Worm (Caenorhabditis elegans) whole organism, L2 larva: ENCODE results near the gene F37C12.14.

Source experiments
- elt-3 ChIP-seq: sonication (generic microtip); optimal IDR thresholded peaks from 2 replicates; lab custom pipeline; 2017; ENCODE audit warnings: missing biosample characterization, missing genetic modification characterization
- lin-39 ChIP-seq: fragments of 150-350 bp; optimal IDR thresholded peaks from 2 replicates; lab custom pipeline; 2014; ENCODE audit warnings: missing biosample characterization, missing genetic modification reagents, missing genetic modification characterization
- nhr-11 ChIP-seq: fragments of 150-350 bp; optimal IDR thresholded peaks from 2 replicates; lab custom pipeline; 2014; ENCODE audit warnings: missing biosample characterization, missing genetic modification characterization
- nhr-21 ChIP-seq: fragments of 150-350 bp; optimal IDR thresholded peaks from 2 replicates; lab custom pipeline; 2014; ENCODE audit warnings: missing biosample characterization, missing genetic modification characterization
- nhr-23 ChIP-seq: fragments of 150-350 bp; optimal IDR thresholded peaks from 2 replicates; lab custom pipeline; 2014; ENCODE audit warnings: missing biosample characterization, missing genetic modification reagents, missing genetic modification characterization
- nhr-237 ChIP-seq: fragments of 150-350 bp; optimal IDR thresholded peaks from 2 replicates; lab custom pipeline; 2014; ENCODE audit warnings: missing biosample characterization, missing genetic modification characterization
- nhr-77 ChIP-seq: fragments of 150-350 bp; optimal IDR thresholded peaks from 2 replicates; lab custom pipeline; 2014; ENCODE audit warnings: missing biosample characterization, missing genetic modification characterization
- snpc-4 ChIP-seq: fragments of 150-350 bp; optimal IDR thresholded peaks from 2 replicates; lab custom pipeline; 2014; ENCODE audit warnings: missing biosample characterization, missing genetic modification characterization
- zag-1 ChIP-seq: fragments of 150-350 bp; optimal IDR thresholded peaks from 2 replicates; lab custom pipeline; 2014; ENCODE audit warnings: missing biosample characterization, missing genetic modification characterization

DNA sequence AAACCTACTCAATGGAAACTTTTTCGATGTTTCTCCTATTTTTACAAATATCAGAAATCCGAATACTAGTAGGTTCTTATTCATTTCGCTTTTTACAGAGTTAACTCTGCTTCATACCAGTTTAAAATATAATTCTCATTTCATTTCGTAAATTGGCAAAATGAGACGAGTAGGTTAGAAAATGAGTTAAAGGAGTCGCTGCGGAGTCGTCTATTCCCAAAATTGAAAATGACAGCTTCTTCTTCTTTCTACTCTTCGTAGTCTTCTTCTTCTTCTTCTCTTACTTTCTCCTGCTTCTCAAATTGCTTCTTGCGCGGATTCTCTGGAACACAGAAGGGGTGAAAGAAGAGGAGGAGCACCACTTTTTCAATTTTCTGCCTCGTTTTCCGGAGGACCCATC lies 40.6 kb downstream of the F37C12.14 start, which contains the start of gene glr-2:
- TF ChIP-seq nhr-77 (no peak), nhr-11 (tag; lab: Kevin White, UChicago) (no peak), lin-39 (no peak), nhr-237 (tag; lab: Kevin White, UChicago) (no peak), zag-1 (tag; lab: Kevin White, UChicago) (no peak), elt-3 (no peak), nhr-23 (tag; lab: Kevin White, UChicago) (no peak), nhr-21 (tag; lab: Kevin White, UChicago) (no peak), snpc-4 (tag; lab: Kevin White, UChicago) (no peak)
